Worm (Caenorhabditis elegans): ENCODE measurements around the gene T11F9.21.

The T11F9.21 gene

DNA sequence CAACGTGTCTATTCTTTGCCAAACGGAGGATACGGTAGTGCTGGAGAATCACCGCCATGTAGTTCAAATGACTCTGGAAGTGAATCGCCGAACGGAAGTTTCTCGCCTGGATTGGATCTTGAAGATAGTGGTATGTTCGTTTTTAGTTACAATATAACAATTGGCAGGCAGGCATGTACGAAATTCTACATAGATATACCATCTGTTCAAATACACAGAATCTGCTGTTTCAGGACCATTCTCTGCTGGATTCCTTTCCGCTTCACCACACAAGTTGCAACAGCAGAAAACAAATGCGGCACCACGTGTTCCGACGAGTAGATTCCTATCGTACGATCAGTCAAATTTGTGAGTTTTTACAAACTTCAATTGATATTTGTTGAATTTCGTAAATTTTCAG, 46.9 kb downstream of the T11F9.21 start:
- no peak for TF ChIP-seq jun-1 (tag; optimal IDR thresholded peaks at IDR 0.05)
- no peak for TF ChIP-seq ZK546.5 (tag; optimal IDR thresholded peaks at IDR 0.05)
- TF ChIP-seq pha-4 (tag; optimal IDR thresholded peaks at IDR 0.05) = no peak
- no peak for TF ChIP-seq elt-1 (tag; optimal IDR thresholded peaks at IDR 0.05)
- no peak for TF ChIP-seq nhr-77 (tag; optimal IDR thresholded peaks at IDR 0.05)
- no peak for TF ChIP-seq egl-27 (tag; optimal IDR thresholded peaks at IDR 0.05)
- no peak for TF ChIP-seq ztf-4 (tag; optimal IDR thresholded peaks at IDR 0.05)

DNA sequence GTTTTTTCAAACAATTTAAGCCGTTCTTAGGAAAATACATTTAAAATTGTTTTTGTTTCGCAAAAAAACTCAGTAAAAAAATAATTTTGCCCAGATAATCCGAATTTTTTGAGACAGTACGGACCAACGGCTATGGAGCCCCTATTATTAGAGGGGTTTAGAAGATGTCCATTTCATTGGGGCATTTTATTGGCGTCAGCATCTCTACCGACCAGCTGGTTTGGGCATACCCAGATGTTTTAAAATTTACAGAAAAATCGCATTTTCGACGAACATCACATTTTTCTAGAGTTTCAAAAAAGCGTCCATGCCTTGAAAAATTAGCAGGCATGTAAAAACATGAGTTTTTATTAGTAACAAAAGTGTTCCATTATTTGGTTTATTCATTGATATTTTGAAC, 48.7 kb downstream of the T11F9.21 start:
- TF ChIP-seq R02D3.7 (tag; optimal IDR thresholded peaks at IDR 0.05) = no peak
- TF ChIP-seq nhr-12 (tag; optimal IDR thresholded peaks at IDR 0.05) = no peak
- no peak for TF ChIP-seq nhr-43 (tag; optimal IDR thresholded peaks at IDR 0.05; ENCODE audit: poor library complexity, severe bottlenecking)
- TF ChIP-seq nhr-76 (tag; optimal IDR thresholded peaks at IDR 0.05) = no peak
- TF ChIP-seq ZK546.5 (tag; optimal IDR thresholded peaks at IDR 0.05) = no peak
- TF ChIP-seq fkh-10 (GFP tag; optimal IDR thresholded peaks at IDR 0.05) = no peak
- TF ChIP-seq zag-1 (tag; optimal IDR thresholded peaks at IDR 0.05) = no peak
- no peak for TF ChIP-seq ceh-9 (tag; optimal IDR thresholded peaks at IDR 0.05)
- no peak for TF ChIP-seq elt-3 (tag; optimal IDR thresholded peaks at IDR 0.05)
- no peak for TF ChIP-seq egl-27 (tag; optimal IDR thresholded peaks at IDR 0.05)
- TF ChIP-seq ztf-4 (tag; optimal IDR thresholded peaks at IDR 0.05) = no peak
- no peak for TF ChIP-seq nhr-11 (tag; optimal IDR thresholded peaks at IDR 0.05)
- no peak for TF ChIP-seq nhr-67 (tag; optimal IDR thresholded peaks at IDR 0.05)
